Fruit fly (Drosophila melanogaster) Kc167 (cell line): ENCODE results near the gene Ahcy.

ENCODE experiments used
- Myc ChIP-seq: fragments of >200 bp; optimal IDR thresholded peaks from 2 replicates; lab custom pipeline; 2017; ENCODE audit warnings: missing external identifiers
- Sin3A ChIP-seq: fragments of >200 bp; optimal IDR thresholded peaks from 2 replicates; lab custom pipeline; 2018; ENCODE audit warnings: missing external identifiers
- h ChIP-seq: fragments of >200 bp; optimal IDR thresholded peaks from 3 replicates; lab custom pipeline; 2018; ENCODE audit warnings: missing external identifiers
- insv ChIP-seq: fragments of >200 bp; optimal IDR thresholded peaks from 3 replicates; lab custom pipeline; 2018; ENCODE audit warnings: missing external identifiers
- psq ChIP-seq: fragments of >200 bp; optimal IDR thresholded peaks from 2 replicates; lab custom pipeline; 2017; ENCODE audit warnings: missing external identifiers
- ttk ChIP-seq: sonication (Bioruptor generic); optimal IDR thresholded peaks from 2 replicates; lab custom pipeline; 2017; ENCODE audit warnings: missing external identifiers

Ahcy gene

DNA sequence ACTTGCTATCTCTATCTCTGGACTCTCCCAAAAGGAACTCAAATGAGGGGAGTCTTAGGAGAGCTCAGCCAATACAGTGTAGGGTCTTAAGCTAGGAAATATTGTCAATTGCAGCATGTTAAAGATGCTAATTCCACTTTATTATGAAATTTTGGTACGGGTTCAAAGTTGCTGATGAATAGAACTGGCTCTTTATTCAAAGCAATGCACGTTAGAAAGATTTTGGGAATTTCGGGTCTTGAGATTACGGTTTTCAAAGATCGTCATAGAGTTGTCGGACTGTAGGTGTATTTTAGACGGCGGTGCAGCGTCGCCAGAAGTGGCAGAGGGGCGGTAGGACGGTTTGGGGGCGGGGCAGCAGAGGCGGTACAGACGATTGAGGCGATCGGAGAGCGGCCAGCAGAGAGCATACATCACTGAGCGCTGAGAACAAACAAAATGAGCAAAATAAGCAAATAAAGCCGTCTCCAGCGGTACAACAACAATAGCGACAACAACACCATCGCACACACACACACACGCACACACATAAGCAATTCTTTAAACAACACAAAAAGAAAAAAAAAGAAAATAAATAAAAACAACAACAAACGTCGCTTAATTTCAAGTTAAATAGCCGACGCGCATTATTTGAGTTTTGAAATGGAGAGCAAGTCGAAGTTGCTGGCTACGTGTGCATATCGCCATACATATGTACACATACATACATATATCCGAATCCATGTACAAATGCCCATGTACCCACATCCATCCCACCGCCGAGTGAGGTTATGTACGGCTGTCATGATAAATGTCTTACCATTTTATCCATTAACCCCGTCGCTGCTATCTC lies 47.6 kb downstream of the Ahcy start:
- TF ChIP-seq Sin3A (lab: Kevin White, UChicago) (no peak), h (lab: Kevin White, UChicago) (no peak), psq (lab: Kevin White, UChicago) (no peak), insv (lab: Kevin White, UChicago) (no peak), ttk (lab: Kevin White, UChicago) (no peak), Myc (lab: Kevin White, UChicago) (no peak)

DNA sequence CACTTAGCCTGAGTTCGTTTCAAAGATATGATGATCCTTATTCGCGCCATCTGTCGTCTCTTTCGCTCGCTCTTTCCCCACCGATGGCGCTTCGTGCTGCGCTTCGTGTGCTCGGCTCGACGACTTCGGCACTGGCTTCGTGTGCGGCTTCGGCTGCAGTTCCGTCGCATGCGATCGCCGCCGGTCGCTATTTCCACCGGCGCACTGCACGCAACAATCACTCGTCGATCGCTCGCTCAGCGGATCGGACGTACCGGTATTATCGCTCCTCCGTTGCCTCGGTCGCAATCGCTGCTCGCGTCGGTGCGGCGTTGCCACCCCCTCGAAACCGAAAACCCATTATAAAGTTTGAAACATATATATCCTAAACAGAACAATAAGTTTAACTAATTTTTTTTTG lies 48.7 kb downstream of the Ahcy start:
- TF ChIP-seq h (lab: Kevin White, UChicago) (no peak), ttk (lab: Kevin White, UChicago) (no peak), Sin3A (lab: Kevin White, UChicago) (no peak), Myc (lab: Kevin White, UChicago) (no peak), psq (lab: Kevin White, UChicago) (no peak), insv (lab: Kevin White, UChicago) (no peak)

DNA sequence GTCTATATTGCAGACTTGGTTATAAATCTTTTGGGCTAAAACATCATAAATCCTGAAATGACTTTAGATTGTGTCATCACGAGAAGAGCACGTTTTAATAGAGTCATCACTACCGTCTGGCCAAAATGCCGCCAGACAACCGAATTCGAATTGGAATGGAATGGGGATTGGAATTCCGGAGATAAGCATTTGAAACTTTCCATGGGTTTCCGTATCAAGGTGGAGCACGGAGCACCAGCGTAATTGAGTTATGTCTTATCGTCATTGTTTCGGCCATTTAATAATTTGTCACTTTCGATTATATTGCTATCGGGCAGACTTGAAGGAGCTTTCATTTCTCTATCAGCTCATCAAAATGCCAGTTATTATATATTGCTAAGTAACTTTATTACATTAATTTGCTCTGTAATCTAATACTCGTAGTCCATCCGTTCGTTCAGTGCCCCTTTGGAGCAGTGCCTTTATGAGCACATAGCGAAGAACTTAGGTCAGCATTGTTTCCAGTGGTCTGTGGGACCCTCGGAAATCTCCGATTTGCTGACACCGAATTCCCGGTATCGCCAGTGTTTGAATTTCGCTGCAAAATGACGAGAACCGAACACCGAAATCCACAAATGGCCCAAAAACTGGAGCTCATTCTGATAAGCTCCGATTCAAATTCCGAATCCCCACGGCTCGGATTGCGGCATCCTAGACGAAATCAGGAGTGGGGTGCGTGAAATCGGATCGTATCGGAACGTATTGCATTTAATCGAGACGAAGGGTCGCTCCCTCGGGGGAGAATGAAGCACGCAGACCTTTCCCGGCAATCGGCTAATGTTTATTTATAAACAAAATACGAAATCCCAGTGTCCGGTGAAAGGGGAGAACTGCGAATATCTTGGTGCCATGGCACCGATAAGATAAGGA lies 50.2 kb downstream of the Ahcy start:
- no peak for TF ChIP-seq Sin3A (lab: Kevin White, UChicago)
- no peak for TF ChIP-seq h (lab: Kevin White, UChicago)
- no peak for TF ChIP-seq ttk (lab: Kevin White, UChicago)
- no peak for TF ChIP-seq Myc (lab: Kevin White, UChicago)
- TF ChIP-seq psq (lab: Kevin White, UChicago) = no peak
- no peak for TF ChIP-seq insv (lab: Kevin White, UChicago)

DNA sequence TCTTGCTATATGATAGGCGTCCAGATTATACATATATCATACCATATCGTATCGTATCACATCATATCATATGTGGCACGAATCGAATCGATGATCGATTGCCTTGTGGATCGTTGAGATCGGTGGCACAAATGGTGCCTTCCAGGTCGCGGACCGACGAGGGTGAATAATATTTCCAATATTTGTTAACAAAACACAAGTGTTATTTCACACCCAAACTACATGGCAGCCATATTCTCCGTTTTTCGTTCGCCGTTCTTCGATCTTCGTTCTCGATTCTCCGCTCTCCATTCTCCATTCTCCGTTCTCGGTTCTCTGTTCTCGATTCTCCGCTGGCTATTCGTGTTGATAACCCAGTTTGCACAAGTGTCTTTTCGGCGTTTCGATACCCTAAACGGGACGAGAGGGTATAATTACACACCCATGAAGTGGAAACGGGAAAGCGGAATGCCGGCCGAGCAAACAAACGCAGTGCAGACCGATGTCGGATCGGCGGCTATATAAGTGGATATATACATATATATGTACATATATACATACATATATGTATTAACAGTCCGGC lies 51.7 kb downstream of the Ahcy start:
- no peak for TF ChIP-seq ttk (lab: Kevin White, UChicago)
- no peak for TF ChIP-seq h (lab: Kevin White, UChicago)
- TF ChIP-seq Myc (lab: Kevin White, UChicago) = no peak
- no peak for TF ChIP-seq Sin3A (lab: Kevin White, UChicago)
- TF ChIP-seq insv (lab: Kevin White, UChicago) = no peak
- no peak for TF ChIP-seq psq (lab: Kevin White, UChicago)
